Worm (Caenorhabditis elegans) whole organism, mixed stage, embryonic: Measurements from ENCODE around the gene C33A12.3.

Experiments
- blmp-1 ChIP-seq: fragments of 150-350 bp; optimal IDR thresholded peaks from 2 replicates; lab custom pipeline; 2014; ENCODE audit warnings: missing biosample characterization, missing genetic modification characterization
- ces-1 ChIP-seq: fragments of 150-350 bp; optimal IDR thresholded peaks from 2 replicates; lab custom pipeline; 2014; ENCODE audit warnings: missing biosample characterization, missing genetic modification reagents, missing genetic modification characterization
- drap-1 ChIP-seq: fragments of 200-800 bp; sonication (Bioruptor generic); optimal IDR thresholded peaks from 3 replicates; lab custom pipeline; 2018; ENCODE audit warnings: mild to moderate bottlenecking, missing genetic modification characterization, missing compliant biosample characterization
- elt-1 ChIP-seq: sonication (generic microtip); optimal IDR thresholded peaks from 2 replicates; lab custom pipeline; 2017; ENCODE audit warnings: missing genetic modification characterization, mild to moderate bottlenecking, missing compliant biosample characterization, antibody characterized with exemption, moderate library complexity, borderline replicate concordance; ENCODE audit not compliant: insufficient read depth
- lin-13 ChIP-seq: fragments of 150-350 bp; optimal IDR thresholded peaks from 2 replicates; lab custom pipeline; 2014; ENCODE audit warnings: missing biosample characterization, missing genetic modification characterization
- lsy-2 ChIP-seq: fragments of 150-350 bp; optimal IDR thresholded peaks from 2 replicates; lab custom pipeline; 2014; ENCODE audit warnings: missing biosample characterization, missing genetic modification characterization
- mep-1 ChIP-seq: fragments of 150-350 bp; optimal IDR thresholded peaks from 2 replicates; lab custom pipeline; 2017; ENCODE audit warnings: missing biosample characterization, missing genetic modification reagents, missing genetic modification characterization, inconsistent platforms
- nhr-237 ChIP-seq: fragments of 150-350 bp; optimal IDR thresholded peaks from 2 replicates; lab custom pipeline; 2014; ENCODE audit warnings: missing biosample characterization, missing genetic modification characterization
- nhr-28 ChIP-seq: fragments of 150-350 bp; optimal IDR thresholded peaks from 2 replicates; lab custom pipeline; 2014; ENCODE audit warnings: missing biosample characterization, missing genetic modification characterization
- pha-4 ChIP-seq: fragments of 150-350 bp; optimal IDR thresholded peaks from 2 replicates; lab custom pipeline; 2018; ENCODE audit warnings: missing biosample characterization, missing genetic modification reagents, missing genetic modification characterization
- snpc-4 ChIP-seq: fragments of 150-350 bp; optimal IDR thresholded peaks from 2 replicates; lab custom pipeline; 2014; ENCODE audit warnings: missing biosample characterization, missing genetic modification characterization
- unc-39 ChIP-seq: fragments of 150-350 bp; optimal IDR thresholded peaks from 2 replicates; lab custom pipeline; 2014; ENCODE audit warnings: missing biosample characterization, missing genetic modification characterization
- unc-62 ChIP-seq: fragments of 150-350 bp; optimal IDR thresholded peaks from 2 replicates; lab custom pipeline; 2014; ENCODE audit warnings: missing biosample characterization, missing genetic modification reagents, missing genetic modification characterization
- ztf-11 ChIP-seq: fragments of 150-350 bp; optimal IDR thresholded peaks from 2 replicates; lab custom pipeline; 2014; ENCODE audit warnings: missing biosample characterization, missing genetic modification characterization

DNA sequence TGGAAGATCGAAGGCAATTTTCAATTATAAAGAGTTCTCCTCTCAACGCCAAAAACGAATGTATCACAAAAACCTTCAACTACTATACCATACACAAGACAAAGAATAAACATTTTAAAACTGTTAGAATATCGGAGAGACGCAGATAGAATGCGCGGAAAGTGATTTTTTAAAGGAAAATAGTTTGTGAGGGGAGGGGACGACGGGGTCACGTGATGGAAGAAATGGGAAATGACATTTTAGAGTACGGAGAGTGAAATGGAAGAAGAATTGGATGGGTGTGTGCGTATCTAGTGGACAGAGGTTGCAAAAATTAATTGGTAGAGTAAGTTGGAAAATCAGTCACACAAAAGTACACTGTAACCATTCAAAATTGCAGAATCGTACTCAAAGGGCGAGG, 21.5 kb upstream of the C33A12.3 start:
- no peak for TF ChIP-seq ztf-11 (tag; lab: Kevin White, UChicago)
- no peak for TF ChIP-seq lsy-2 (tag; lab: Kevin White, UChicago)
- no peak for TF ChIP-seq nhr-237
- TF ChIP-seq mep-1 (tag; lab: Kevin White, UChicago) = no peak
- TF ChIP-seq ces-1 = no peak
- no peak for TF ChIP-seq elt-1 (tag; lab: Kevin White, UChicago)
- no peak for TF ChIP-seq drap-1 (GFP tag; lab: Kevin White, UChicago)
- no peak for TF ChIP-seq pha-4 (tag; lab: Kevin White, UChicago)
- TF ChIP-seq unc-62 (GFP tag; lab: Kevin White, UChicago) = no peak
- TF ChIP-seq snpc-4 (tag; lab: Kevin White, UChicago) = no peak
- TF ChIP-seq nhr-28 (tag; lab: Kevin White, UChicago) = no peak
- TF ChIP-seq unc-39 (tag; lab: Kevin White, UChicago) = no peak
- TF ChIP-seq lin-13 = no peak
- TF ChIP-seq blmp-1 (tag; lab: Kevin White, UChicago) = no peak
